Fruit fly (Drosophila melanogaster) S2 (cell line): ENCODE results near the gene CG4462.

Experiments used
- CG8478 ChIP-seq: fragments of >200 bp; optimal IDR thresholded peaks from 2 replicates; lab custom pipeline; 2018
- CTCF ChIP-seq, 2 experiments: fragments of >200 bp; optimal IDR thresholded peaks; 2 replicates each; lab custom pipeline; 2018

DNA sequence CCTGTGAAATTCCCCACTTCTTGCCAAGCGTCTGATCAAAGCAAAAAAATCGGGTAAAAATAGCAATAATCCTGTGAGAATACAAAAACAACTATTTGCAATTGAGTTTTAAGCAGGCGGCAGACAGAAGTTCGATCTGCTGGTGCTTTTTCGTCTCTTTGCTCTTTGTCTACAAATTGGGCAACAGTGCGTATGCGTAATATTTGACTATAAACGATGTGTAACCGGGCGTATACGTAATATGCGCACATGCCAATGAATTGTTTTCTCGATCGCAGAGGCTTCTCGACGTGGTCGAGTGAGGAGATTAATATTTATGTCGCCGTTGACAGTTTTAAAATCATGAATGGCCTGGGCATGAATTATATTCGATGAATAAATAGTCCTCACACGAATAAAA lies 29.9 kb downstream of the CG4462 start:
- no peak for TF ChIP-seq CTCF (optimal IDR thresholded peaks at IDR 0.05; lab: Kevin White, UChicago)
- TF ChIP-seq CG8478 (lab: Kevin White, UChicago) = no peak
